Fruit fly (Drosophila melanogaster) Kc167 (cell line): ENCODE data around the gene CG42692.

Experiments
- Myc ChIP-seq: fragments of >200 bp; optimal IDR thresholded peaks from 2 replicates; lab custom pipeline; 2017; ENCODE audit warnings: missing external identifiers
- Sin3A ChIP-seq: fragments of >200 bp; optimal IDR thresholded peaks from 2 replicates; lab custom pipeline; 2018; ENCODE audit warnings: missing external identifiers
- h ChIP-seq: fragments of >200 bp; optimal IDR thresholded peaks from 3 replicates; lab custom pipeline; 2018; ENCODE audit warnings: missing external identifiers
- insv ChIP-seq: fragments of >200 bp; optimal IDR thresholded peaks from 3 replicates; lab custom pipeline; 2018; ENCODE audit warnings: missing external identifiers
- psq ChIP-seq: fragments of >200 bp; optimal IDR thresholded peaks from 2 replicates; lab custom pipeline; 2017; ENCODE audit warnings: missing external identifiers
- ttk ChIP-seq: sonication (Bioruptor generic); optimal IDR thresholded peaks from 2 replicates; lab custom pipeline; 2017; ENCODE audit warnings: missing external identifiers

Gene CG42692

DNA sequence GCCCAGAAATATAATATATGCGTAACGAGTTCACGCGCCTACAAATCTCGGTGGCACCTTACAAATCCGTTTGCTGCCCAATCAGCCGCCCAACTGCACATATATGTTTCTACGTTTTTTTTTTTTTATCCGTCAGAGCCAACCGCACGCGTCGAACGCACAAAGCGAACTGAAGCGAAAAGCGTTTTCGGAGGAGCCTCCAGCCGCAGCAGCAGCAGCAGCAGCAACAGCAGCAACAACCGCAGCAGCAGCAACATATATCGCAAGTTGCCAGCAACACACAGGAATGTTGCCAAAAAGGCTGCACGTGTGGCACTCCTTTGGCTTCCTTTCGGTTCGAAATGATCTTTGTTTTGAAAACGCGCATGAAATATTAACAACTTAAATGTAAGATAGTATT is 6.8 kb upstream of the CG42692 start, which contains the start of gene rk:
Gene rk, minus strand, starts transcription at position 171 of the 400 bp plus-strand sequence.
- TF ChIP-seq psq (lab: Kevin White, UChicago) (no peak), Sin3A (lab: Kevin White, UChicago) (no peak), ttk (lab: Kevin White, UChicago) (no peak), h (no peak), Myc (lab: Kevin White, UChicago) (no peak), insv (lab: Kevin White, UChicago) (no peak)

DNA sequence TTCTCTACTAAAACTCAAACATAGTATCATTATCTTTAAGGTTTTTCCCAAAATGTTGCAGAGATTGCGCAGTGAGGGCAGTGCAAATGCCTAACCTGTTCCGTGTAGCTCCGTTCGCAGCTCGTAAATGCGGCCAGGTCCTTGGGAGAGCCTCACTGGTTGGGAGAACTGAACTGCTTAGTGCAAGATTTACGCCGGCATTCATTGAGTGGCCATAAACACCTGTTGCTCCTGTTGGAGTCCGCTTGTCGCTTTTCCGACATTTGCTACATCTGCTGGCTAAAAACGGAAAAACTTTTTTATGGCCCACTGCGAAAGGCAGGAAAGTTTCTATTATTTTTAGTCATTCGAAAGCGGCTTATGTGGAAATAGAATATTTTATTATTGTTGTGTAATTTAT is 6.0 kb upstream of the CG42692 start:
- TF ChIP-seq Myc (lab: Kevin White, UChicago) = no peak
- no peak for TF ChIP-seq psq (lab: Kevin White, UChicago)
- TF ChIP-seq ttk (lab: Kevin White, UChicago) = no peak
- no peak for TF ChIP-seq h
- TF ChIP-seq Sin3A (lab: Kevin White, UChicago) = no peak
- TF ChIP-seq insv (lab: Kevin White, UChicago) = no peak

DNA sequence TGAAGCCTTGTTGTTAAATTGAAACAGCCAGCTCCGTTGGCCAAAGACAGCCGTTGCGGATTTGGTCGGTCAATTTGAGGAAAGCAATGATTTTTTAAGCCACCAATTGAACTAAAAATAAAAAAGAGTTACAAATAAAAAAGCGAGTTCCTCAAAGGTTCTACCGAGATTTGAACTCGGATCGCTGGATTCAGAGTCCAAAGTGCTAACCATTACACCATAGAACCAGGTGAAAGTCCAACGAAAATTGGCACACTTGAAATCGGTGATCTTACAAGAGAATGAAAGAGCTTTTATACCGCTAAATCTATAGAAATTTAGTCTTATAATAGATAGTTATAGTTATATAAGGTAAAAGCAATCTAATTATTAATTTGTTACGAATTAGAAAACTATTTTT is 2.5 kb downstream of the CG42692 start:
- TF ChIP-seq h = no peak
- no peak for TF ChIP-seq ttk (lab: Kevin White, UChicago)
- TF ChIP-seq Sin3A (lab: Kevin White, UChicago) = no peak
- no peak for TF ChIP-seq Myc (lab: Kevin White, UChicago)
- TF ChIP-seq psq (lab: Kevin White, UChicago) = no peak
- TF ChIP-seq insv (lab: Kevin White, UChicago) = no peak

DNA sequence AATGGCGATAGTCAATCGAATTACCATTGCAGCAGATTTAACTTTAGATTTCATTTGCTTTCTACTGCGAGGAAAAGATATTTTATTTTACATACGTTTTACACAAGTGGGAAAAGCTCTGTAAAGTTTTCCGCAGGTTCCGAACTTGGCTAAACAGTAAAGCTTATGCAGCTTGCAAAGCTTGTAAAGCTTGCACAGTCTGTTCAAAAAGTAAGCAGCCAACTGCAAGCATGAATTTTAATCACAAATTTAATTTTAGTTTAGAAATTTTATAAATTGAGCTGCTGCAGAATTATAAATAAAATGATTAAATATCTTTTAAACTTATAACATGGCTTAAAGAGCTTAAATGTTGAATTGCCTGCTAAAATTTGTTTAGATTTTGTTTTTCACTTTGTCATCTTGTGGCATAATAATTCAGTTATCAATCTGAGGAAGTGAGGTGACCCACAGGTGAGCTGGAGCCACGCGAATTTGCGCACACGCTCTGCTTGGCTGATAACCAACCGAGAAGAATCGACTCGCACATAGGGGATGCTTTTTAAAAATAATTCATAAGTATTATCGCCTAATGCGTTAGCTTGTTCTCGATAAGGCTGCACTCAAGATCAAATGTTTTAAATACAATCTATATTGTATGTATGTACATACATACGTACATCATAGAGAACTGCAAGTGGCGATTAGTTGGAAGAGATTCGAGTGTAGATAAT is 3.8 kb downstream of the CG42692 start:
- TF ChIP-seq ttk (lab: Kevin White, UChicago) = no peak
- no peak for TF ChIP-seq h
- no peak for TF ChIP-seq psq (lab: Kevin White, UChicago)
- no peak for TF ChIP-seq insv (lab: Kevin White, UChicago)
- no peak for TF ChIP-seq Sin3A (lab: Kevin White, UChicago)
- TF ChIP-seq Myc (lab: Kevin White, UChicago) = no peak

DNA sequence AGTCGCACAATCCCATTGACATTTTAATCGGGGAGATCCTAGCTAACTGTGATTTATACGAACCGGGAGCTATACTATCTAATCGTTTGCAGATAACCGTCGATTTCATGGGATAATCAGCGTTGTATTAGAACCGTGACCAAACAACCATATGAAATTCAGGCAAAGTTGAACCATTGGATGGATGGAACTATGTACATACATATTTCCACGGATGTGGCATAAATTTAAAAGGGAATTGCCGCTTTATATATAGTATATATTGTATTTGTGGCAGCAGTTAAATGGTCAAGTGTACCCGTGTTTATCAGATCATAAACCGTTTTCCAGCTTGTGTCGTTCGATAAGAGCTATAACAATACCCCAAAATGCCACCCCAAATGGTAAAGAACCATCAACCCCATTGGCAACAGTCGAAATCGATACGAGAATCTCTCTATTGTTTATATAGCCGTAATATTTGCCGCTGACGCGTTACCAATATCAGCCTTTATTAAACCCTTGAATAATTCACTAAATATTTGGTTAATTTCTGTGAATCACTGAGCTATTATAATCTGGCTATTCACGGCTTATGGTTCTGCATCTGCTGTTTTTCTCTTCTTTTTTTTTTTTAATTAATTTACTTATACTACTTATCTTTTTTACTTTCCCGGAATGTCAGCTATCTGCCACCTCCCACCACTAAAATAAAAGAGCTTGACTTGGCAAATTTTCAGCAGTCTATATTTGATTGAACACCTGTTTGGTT is 4.6 kb downstream of the CG42692 start, which contains the start of gene bgm:
Gene bgm, plus strand, starts transcription at position 701 of the 751 bp plus-strand sequence.
- TF ChIP-seq ttk (lab: Kevin White, UChicago) (no peak), insv (lab: Kevin White, UChicago) (no peak), psq (lab: Kevin White, UChicago) (no peak), Sin3A (lab: Kevin White, UChicago) (no peak), h (no peak), Myc (lab: Kevin White, UChicago) (no peak)

DNA sequence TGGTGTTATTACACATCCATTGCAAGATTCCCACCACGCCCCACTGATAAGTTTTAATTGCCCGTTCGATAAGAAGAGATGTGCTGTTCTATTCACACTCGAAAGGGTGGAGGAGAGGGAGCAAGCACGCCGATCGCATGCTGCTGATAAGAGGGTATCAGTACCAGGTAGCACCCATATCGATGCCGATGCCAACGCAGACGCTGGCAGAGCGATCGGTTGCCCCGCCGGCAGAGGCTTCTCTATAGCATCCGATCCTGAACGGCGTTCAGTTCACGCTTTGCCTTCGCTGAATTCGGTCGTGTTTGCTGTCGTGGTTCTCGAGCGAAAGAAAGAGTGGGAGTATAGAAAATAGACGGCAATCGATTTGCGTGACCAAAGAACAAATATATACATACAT is 5.6 kb downstream of the CG42692 start:
- TF ChIP-seq Myc (lab: Kevin White, UChicago) (no peak), insv (lab: Kevin White, UChicago) (no peak), h (no peak), psq (lab: Kevin White, UChicago) (no peak), Sin3A (lab: Kevin White, UChicago) (no peak), ttk (lab: Kevin White, UChicago) (no peak)

DNA sequence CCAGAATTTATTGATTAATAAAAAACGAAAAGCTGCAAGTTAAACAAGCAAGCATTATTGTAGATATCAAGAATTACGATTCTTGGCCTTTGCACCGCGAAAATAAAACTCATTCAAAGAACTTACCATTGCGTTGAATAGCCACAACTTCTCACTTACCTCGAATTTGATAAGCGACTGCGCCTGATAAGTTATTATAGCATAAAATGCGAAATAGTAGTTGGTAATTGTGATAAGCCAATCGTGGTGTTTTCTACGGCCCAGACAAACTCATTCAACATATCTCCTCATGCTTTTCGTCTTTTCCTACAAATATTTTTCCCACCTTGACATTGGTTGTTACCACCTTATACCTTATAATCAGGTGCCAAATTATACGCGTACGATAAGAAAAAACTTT is 7.2 kb downstream of the CG42692 start:
- no peak for TF ChIP-seq Sin3A (lab: Kevin White, UChicago)
- TF ChIP-seq Myc (lab: Kevin White, UChicago) = no peak
- TF ChIP-seq psq (lab: Kevin White, UChicago) = no peak
- no peak for TF ChIP-seq insv (lab: Kevin White, UChicago)
- TF ChIP-seq h = no peak
- TF ChIP-seq ttk (lab: Kevin White, UChicago) = no peak

DNA sequence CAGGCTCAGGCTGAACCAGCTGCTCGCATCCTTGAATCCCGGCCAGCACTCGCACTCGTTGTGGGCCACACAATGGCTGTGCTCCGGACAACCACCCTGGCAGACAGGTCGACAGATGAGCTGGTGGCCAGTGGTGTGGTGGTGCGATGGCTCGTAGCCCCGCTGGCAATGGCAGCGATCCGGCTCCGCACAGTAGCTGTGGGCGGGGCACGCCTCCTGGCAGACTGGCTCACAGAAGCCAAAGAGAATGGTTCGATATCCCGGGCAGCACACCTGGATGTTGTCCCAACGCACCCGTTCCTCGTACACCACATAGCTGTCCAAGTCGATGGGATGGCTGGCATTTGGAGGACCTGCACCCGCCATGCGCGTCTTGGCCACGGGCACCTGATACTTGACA is 11.8 kb downstream of the CG42692 start:
- TF ChIP-seq Myc (lab: Kevin White, UChicago) = no peak
- TF ChIP-seq ttk (lab: Kevin White, UChicago) = no peak

DNA sequence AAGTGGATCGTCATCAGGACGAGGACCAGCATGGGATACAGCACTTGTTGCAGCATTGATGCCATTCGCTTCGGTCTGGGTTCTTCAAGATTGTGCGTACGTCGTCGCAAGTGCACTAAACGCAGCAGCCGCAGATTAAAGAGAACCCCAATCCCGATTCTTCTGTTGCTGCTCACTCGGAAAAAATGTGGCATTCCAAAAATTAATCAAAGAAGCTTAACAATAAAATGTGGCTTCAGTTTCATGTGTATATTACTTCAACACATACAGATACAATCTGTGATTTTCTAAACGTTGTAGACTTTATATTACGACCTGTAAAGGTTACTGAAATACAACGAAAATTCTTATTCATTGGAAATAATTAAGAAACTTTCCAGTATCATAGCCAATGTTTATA is 12.2 kb downstream of the CG42692 start, which contains the start of gene NimC3:
Gene NimC3, minus strand, starts transcription at position 101 of the 400 bp plus-strand sequence.
- TF ChIP-seq Myc (lab: Kevin White, UChicago) (no peak), ttk (lab: Kevin White, UChicago) (no peak), Sin3A (lab: Kevin White, UChicago) (no peak), h (no peak), insv (lab: Kevin White, UChicago) (no peak), psq (lab: Kevin White, UChicago) (no peak)

DNA sequence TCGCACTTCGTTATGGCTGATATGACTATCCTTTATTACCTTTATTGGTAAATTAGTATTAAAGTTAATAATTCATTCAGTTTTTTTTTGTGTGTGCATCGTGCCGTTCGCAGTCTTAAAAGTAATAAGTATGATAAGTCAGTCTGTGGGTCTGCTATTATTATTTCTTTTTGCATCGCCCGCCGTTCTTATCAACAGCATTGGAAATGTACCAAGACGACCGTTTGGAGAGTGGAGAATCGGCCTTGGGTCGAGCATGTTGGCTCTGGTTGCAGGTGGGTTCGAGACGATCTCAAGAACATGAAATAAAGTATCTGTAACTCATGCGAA is 12.6 kb downstream of the CG42692 start:
- TF ChIP-seq h (no peak), psq (lab: Kevin White, UChicago) (no peak), ttk (lab: Kevin White, UChicago) (no peak), Sin3A (lab: Kevin White, UChicago) (no peak), Myc (lab: Kevin White, UChicago) (no peak), insv (lab: Kevin White, UChicago) (no peak)

DNA sequence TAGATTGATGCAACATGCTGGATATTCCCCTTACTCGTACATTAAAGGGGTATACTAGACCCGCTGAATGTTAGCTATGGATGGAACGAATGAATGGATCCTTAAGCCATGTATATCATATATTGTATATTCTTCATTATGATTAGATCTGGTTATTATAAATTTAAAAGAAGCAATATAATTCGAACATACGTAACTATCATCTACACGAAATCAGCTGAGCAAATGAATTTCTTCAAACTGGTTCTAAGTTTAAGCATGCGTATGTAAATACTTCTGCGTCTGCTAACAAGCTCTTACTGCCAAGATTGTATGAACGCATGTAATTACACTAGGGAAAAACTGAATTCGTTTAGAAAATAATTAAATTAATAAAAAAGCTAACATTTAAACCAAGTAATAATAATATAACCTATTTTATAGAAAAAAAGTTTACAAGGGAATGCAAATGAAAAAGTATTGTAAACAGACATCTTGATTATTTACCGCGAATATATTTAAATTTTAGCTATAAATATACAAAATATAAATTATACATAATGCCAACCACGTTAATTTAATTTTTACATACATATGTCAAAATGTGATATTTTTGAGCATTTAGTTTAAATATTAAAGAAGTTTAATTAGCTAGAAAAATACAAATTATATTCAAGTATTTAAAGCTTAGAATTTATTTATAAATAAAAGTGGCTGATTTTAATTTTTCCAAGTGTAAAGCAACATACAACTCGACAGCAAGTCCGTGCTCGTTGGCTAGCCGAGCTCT is 13.2 kb downstream of the CG42692 start:
- no peak for TF ChIP-seq psq (lab: Kevin White, UChicago)
- TF ChIP-seq insv (lab: Kevin White, UChicago) = no peak
- no peak for TF ChIP-seq h
- TF ChIP-seq Sin3A (lab: Kevin White, UChicago) = no peak
- no peak for TF ChIP-seq ttk (lab: Kevin White, UChicago)
- no peak for TF ChIP-seq Myc (lab: Kevin White, UChicago)
